Worm (Caenorhabditis elegans) whole organism, L2 larva: ENCODE results near the gene B0546.4.
"Not testable (repeated sequence)": the region's sequence is repeated elsewhere in the genome, so short reads cannot be mapped to it uniquely, and the experiment has no call there.

ENCODE experiments used
- C34F6.9 ChIP-seq: fragments of 150-350 bp; optimal IDR thresholded peaks from 2 replicates; lab custom pipeline; 2014; ENCODE audit warnings: missing biosample characterization, missing genetic modification characterization
- F13H6.1 ChIP-seq: sonication (generic microtip); optimal IDR thresholded peaks from 2 replicates; lab custom pipeline; 2016; ENCODE audit warnings: missing genetic modification characterization, missing compliant biosample characterization
- R02D3.7 ChIP-seq: fragments of 150-350 bp; optimal IDR thresholded peaks from 2 replicates; lab custom pipeline; 2014; ENCODE audit warnings: missing biosample characterization, missing genetic modification characterization
- ZK546.5 ChIP-seq: sonication (generic microtip); optimal IDR thresholded peaks from 2 replicates; lab custom pipeline; 2017; ENCODE audit warnings: missing biosample characterization, missing genetic modification characterization
- ama-1 ChIP-seq: fragments of 150-350 bp; optimal IDR thresholded peaks from 2 replicates; lab custom pipeline; 2018; ENCODE audit warnings: inconsistent platforms
- blmp-1 ChIP-seq: sonication (generic microtip); optimal IDR thresholded peaks from 2 replicates; lab custom pipeline; 2017; ENCODE audit warnings: missing genetic modification characterization, mild to moderate bottlenecking, missing compliant biosample characterization, antibody characterized with exemption, moderate library complexity; ENCODE audit not compliant: insufficient read depth
- ceh-16 ChIP-seq: fragments of 150-350 bp; optimal IDR thresholded peaks from 2 replicates; lab custom pipeline; 2014; ENCODE audit warnings: missing biosample characterization, missing genetic modification characterization
- ceh-82 ChIP-seq: fragments of 150-350 bp; optimal IDR thresholded peaks from 2 replicates; lab custom pipeline; 2014; ENCODE audit warnings: missing biosample characterization, missing genetic modification characterization
- crh-2 ChIP-seq: sonication (generic microtip); optimal IDR thresholded peaks from 2 replicates; lab custom pipeline; 2017; ENCODE audit warnings: missing biosample characterization, missing genetic modification characterization
- fos-1 ChIP-seq: fragments of 150-350 bp; optimal IDR thresholded peaks from 2 replicates; lab custom pipeline; 2014; ENCODE audit warnings: missing biosample characterization, missing genetic modification characterization
- gmeb-1 ChIP-seq: fragments of 150-350 bp; optimal IDR thresholded peaks from 2 replicates; lab custom pipeline; 2014; ENCODE audit warnings: missing biosample characterization, missing genetic modification characterization
- lin-11 ChIP-seq: fragments of 150-350 bp; sonication (generic microtip); optimal IDR thresholded peaks from 2 replicates; lab custom pipeline; 2014; ENCODE audit warnings: missing biosample characterization, missing genetic modification characterization, inconsistent platforms, mixed read lengths
- lin-39 ChIP-seq: fragments of 150-350 bp; optimal IDR thresholded peaks from 2 replicates; lab custom pipeline; 2014; ENCODE audit warnings: missing biosample characterization, missing genetic modification reagents, missing genetic modification characterization
- lsy-2 ChIP-seq, 2 experiments: fragments of 150-350 bp in 1 of 2; sonication (generic microtip) in 1 of 2; optimal IDR thresholded peaks; 2 replicates each; lab custom pipeline; 2014 to 2017; ENCODE audit warnings: missing biosample characterization in 2 of 2, missing genetic modification characterization in 2 of 2
- mab-5 ChIP-seq: fragments of 150-350 bp; optimal IDR thresholded peaks from 2 replicates; lab custom pipeline; 2014; ENCODE audit warnings: missing biosample characterization, missing genetic modification characterization
- mbf-1 ChIP-seq: sonication (generic microtip); optimal IDR thresholded peaks from 2 replicates; lab custom pipeline; 2017; ENCODE audit warnings: missing biosample characterization, missing genetic modification characterization
- mdl-1 ChIP-seq, 2 experiments: fragments of 150-350 bp in 1 of 2; sonication (generic microtip) in 1 of 2; optimal IDR thresholded peaks; 2 replicates each; lab custom pipeline; 2017; ENCODE audit warnings: missing biosample characterization in 2 of 2, missing genetic modification characterization in 2 of 2
- nhr-10 ChIP-seq: sonication (generic microtip); optimal IDR thresholded peaks from 2 replicates; lab custom pipeline; 2017; ENCODE audit warnings: missing biosample characterization, missing genetic modification characterization
- nhr-129 ChIP-seq: fragments of 150-350 bp; optimal IDR thresholded peaks from 2 replicates; lab custom pipeline; 2014; ENCODE audit warnings: missing biosample characterization, missing genetic modification characterization
- nhr-6 ChIP-seq: fragments of 150-350 bp; optimal IDR thresholded peaks from 2 replicates; lab custom pipeline; 2014; ENCODE audit warnings: missing biosample characterization, missing genetic modification characterization
- peb-1 ChIP-seq: fragments of 150-350 bp; optimal IDR thresholded peaks from 2 replicates; lab custom pipeline; 2014; ENCODE audit warnings: missing biosample characterization, missing genetic modification characterization
- sma-3 ChIP-seq: sonication (generic microtip); optimal IDR thresholded peaks from 2 replicates; lab custom pipeline; 2016; ENCODE audit warnings: missing genetic modification reagents, missing genetic modification characterization, missing compliant biosample characterization
- snpc-4 ChIP-seq: fragments of 150-350 bp; optimal IDR thresholded peaks from 2 replicates; lab custom pipeline; 2014; ENCODE audit warnings: missing biosample characterization, missing genetic modification characterization
- unc-55 ChIP-seq: fragments of 150-350 bp; sonication (generic microtip); optimal IDR thresholded peaks from 3 replicates; lab custom pipeline; 2014; ENCODE audit warnings: missing biosample characterization, missing genetic modification reagents, missing genetic modification characterization
- unc-62 ChIP-seq: fragments of 150-350 bp; optimal IDR thresholded peaks from 2 replicates; lab custom pipeline; 2014; ENCODE audit warnings: missing biosample characterization, missing genetic modification reagents, missing genetic modification characterization
- zag-1 ChIP-seq: fragments of 150-350 bp; optimal IDR thresholded peaks from 2 replicates; lab custom pipeline; 2014; ENCODE audit warnings: missing biosample characterization, missing genetic modification characterization
- ztf-4 ChIP-seq: fragments of 150-350 bp; optimal IDR thresholded peaks from 2 replicates; lab custom pipeline; 2014; ENCODE audit warnings: missing biosample characterization, missing genetic modification characterization

B0546.4 gene

ce11 chrIV:3400941-3401340 lies 17.0 kb upstream of the B0546.4 start:
- TF ChIP-seq snpc-4 (no peak), C34F6.9 (tag; lab: Kevin White, UChicago) (no peak), ceh-16 (tag; lab: Kevin White, UChicago) (no peak), fos-1 (tag; lab: Kevin White, UChicago) (peak; percentile 63), gmeb-1 (tag; lab: Kevin White, UChicago) (peak; percentile 21), ztf-4 (tag; lab: Kevin White, UChicago) (no peak)

DNA sequence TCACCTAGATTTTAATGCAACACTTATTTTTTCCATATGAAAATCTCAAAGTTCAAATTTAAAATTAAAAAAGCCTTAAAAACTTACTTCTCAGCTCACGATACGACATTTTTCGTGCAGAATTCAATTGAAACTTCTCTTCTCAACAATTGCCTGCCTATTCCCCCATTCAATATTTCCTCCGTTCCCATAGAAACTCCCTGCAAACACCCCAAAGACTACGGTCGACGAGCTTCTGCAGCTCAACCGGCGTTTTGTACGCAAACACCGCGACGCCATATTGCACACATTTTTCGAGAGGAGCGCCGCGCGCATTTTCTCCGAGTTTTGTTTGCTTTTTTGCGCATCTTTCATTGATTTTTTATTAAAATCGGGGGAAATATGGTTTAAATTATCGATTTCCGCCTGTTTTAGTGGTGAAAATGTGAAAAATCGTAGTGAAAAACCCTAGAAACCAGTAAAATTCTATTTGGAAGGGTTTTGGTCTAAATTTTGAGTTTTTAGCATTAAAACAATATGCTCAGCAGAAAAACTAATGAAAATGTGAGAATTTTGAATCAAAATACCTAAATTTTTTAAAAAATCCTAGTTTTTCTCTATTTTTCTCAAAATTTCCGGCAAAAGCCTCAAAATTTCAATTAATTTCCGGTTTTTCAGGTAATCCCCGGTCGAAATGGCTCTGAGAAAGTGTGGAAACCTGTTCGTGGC lies 15.2 kb upstream of the B0546.4 start, which contains the start of the genes dyf-3 and pdhb-1:
Gene dyf-3 (minus strand): TSS at position 217 of the 708 bp plus-strand sequence.
Gene pdhb-1 (plus strand): TSS at position 658 of the 708 bp plus-strand sequence.
- peak; percentile 78 to 95 for TF ChIP-seq lsy-2 (tag; optimal IDR thresholded peaks at IDR 0.05; lab: Kevin White, UChicago)
- no peak for TF ChIP-seq nhr-10 (tag; lab: Kevin White, UChicago)
- TF ChIP-seq F13H6.1 (tag; lab: Kevin White, UChicago) = peak; percentile 20
- peak; percentile 24 for TF ChIP-seq lin-11 (tag; lab: Kevin White, UChicago)
- TF ChIP-seq lin-39 = no peak
- peak; percentile 19 for TF ChIP-seq nhr-129 (tag; lab: Kevin White, UChicago)
- TF ChIP-seq ama-1 = no peak
- TF ChIP-seq unc-55 (GFP tag; lab: Kevin White, UChicago) = peak; percentile 46
- TF ChIP-seq gmeb-1 (tag; lab: Kevin White, UChicago) = peak; percentile 9
- TF ChIP-seq mdl-1 (tag; optimal IDR thresholded peaks at IDR 0.05; lab: Kevin White, UChicago) = no peak

- TF ChIP-seq mbf-1 (tag; lab: Kevin White, UChicago) (no peak), nhr-6 (no peak), F13H6.1 (tag; lab: Kevin White, UChicago) (no peak), sma-3 (GFP tag; lab: Kevin White, UChicago) (no peak), lin-39 (no peak), peb-1 (tag; lab: Kevin White, UChicago) (no peak), ZK546.5 (no peak)
Observed at ce11 chrIV:3398078-3398477, 14.1 kb upstream of the B0546.4 start.

DNA sequence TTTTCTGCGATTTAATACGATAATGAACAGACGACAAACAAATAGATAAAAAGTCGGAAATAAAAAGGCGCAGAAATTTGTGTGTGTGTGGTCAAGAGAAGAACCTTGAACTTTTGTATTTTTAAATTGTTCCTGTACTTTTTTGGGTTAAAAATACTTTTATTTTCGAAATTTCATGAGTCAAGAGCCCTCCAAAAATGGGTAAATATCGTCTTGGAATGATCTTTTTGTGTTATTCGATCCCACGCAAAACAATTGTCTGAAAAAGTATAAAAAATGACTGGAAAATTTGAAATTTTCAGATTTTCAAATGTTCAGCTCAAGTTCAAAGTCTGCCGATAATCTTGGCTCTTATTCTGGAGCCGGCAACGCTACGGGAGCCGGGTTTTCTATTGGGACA lies 11.6 kb upstream of the B0546.4 start, which contains the start of gene C04C3.14:
Gene C04C3.14 (plus strand): TSS at position 301 of the 400 bp plus-strand sequence.
- TF ChIP-seq ztf-4 (tag; lab: Kevin White, UChicago) (no peak), R02D3.7 (tag; lab: Kevin White, UChicago) (no peak), mdl-1 (tag; optimal IDR thresholded peaks at IDR 0.05; lab: Kevin White, UChicago) (no peak), zag-1 (tag; lab: Kevin White, UChicago) (no peak), ceh-82 (tag; lab: Kevin White, UChicago) (no peak)
- TF ChIP-seq, all 48 proteins: peak for 0

ce11 chrIV:3394066-3394465 lies 10.1 kb upstream of the B0546.4 start, which contains the start of gene C04C3.4:
TSS of gene C04C3.4 (plus strand) at chrIV:3394366.
- TF ChIP-seq mdl-1 (tag; optimal IDR thresholded peaks at IDR 0.05; lab: Kevin White, UChicago); mab-5 (tag; lab: Kevin White, UChicago); ceh-16 (tag; lab: Kevin White, UChicago): not testable (repeated sequence)
- TF ChIP-seq, all 48 proteins: peak for 0; not testable (repeated sequence) for 48

- TF ChIP-seq sma-3 (GFP tag; lab: Kevin White, UChicago); lin-11 (tag; lab: Kevin White, UChicago); blmp-1 (tag; lab: Kevin White, UChicago): not testable (repeated sequence)
Observed at ce11 chrIV:3389999-3390398, 6.1 kb upstream of the B0546.4 start, which contains the start of gene B0546.5. TSS of gene B0546.5 (minus strand) at chrIV:3390099.

DNA sequence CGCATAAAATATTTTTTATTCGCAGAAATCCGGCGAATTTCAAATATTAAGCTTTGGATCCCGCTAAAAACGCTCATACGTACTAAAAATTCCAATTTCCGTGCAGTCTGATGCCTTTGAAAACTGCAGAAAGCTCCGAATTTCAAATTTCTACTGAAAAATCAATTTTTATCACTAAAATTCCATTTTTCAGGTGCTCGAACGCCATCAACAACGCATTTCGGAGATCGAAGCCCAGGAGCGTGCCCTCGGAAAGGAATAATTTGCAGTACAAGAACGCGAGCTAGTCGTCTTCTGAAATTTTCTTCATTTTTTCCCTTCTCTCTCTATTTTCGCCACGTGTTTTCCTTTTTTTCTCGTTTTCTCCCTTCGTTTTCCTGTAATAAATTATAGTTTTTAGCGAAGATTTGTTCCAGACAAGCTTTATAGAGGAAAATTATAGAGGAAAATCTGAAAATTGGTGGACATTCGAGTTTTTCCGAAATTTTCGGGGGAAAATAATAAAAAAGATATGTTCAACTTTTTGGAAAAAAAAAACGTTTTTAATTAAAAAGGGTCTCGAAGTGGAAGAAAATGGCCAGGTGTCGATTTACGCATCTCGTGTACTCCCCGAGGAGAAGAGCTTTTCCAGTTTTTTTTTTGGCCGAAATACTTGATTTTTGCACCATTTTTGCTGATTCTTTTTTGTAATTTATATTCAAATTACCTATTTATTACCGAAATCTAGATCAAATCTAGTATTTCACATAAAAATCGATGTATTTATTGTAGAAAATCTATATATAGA lies 2.8 kb upstream of the B0546.4 start:
- no peak for TF ChIP-seq unc-62
- peak; percentile 53 for TF ChIP-seq ama-1
- peak in 1 of 2 experiments; percentile 6 for TF ChIP-seq lsy-2 (tag; optimal IDR thresholded peaks at IDR 0.05; lab: Kevin White, UChicago)
- TF ChIP-seq crh-2 (tag; lab: Kevin White, UChicago) = peak; percentile 9
